Fruit fly (Drosophila melanogaster) whole organism, embryonic: Measurements from ENCODE around the gene eEF1delta.
A peak's percentile ranks its signal among the peaks of the same experiment; 100 is the strongest.

Experiments used
- ATbp ChIP-seq: fragments of 200-800 bp; sonication (Bioruptor generic); optimal IDR thresholded peaks from 2 replicates; lab custom pipeline; 2017; ENCODE audit warnings: missing biosample characterization, mild to moderate bottlenecking, missing genetic modification characterization, missing genetic modification reagents
- Abd-B ChIP-seq: fragments of 200-800 bp; sonication (Bioruptor generic); optimal IDR thresholded peaks from 2 replicates; lab custom pipeline; 2018; ENCODE audit warnings: missing biosample characterization, mild to moderate bottlenecking, missing genetic modification characterization, moderate library complexity
- Asciz ChIP-seq: fragments of 200-800 bp; sonication (Bioruptor generic); optimal IDR thresholded peaks from 2 replicates; lab custom pipeline; 2017; ENCODE audit warnings: missing biosample characterization, mild to moderate bottlenecking, missing genetic modification characterization, missing genetic modification reagents
- B-H2 ChIP-seq: fragments of 200-800 bp; sonication (Bioruptor generic); optimal IDR thresholded peaks from 2 replicates; lab custom pipeline; 2018; ENCODE audit warnings: missing biosample characterization, mild to moderate bottlenecking, missing genetic modification characterization
- CG10366 ChIP-seq: fragments of 200-800 bp; sonication (Bioruptor generic); IDR thresholded peaks from 2 replicates; pipeline ENCODE4 v1.3.6; 2022; ENCODE audit warnings: missing biosample characterization, missing genetic modification characterization
- CG11560 ChIP-seq: fragments of 200-800 bp; sonication (Bioruptor generic); IDR thresholded peaks from 3 replicates; pipeline ENCODE4 v1.3.6; 2022; ENCODE audit warnings: missing biosample characterization, missing genetic modification characterization
- CG14710 ChIP-seq: fragments of 200-800 bp; sonication (Bioruptor generic); optimal IDR thresholded peaks from 3 replicates; lab custom pipeline; 2019; ENCODE audit warnings: missing biosample characterization, mild to moderate bottlenecking, missing genetic modification characterization, moderate library complexity
- CG16813 ChIP-seq: fragments of 200-800 bp; sonication (Bioruptor generic); IDR thresholded peaks from 3 replicates; pipeline ENCODE4 v1.3.6; 2022; ENCODE audit warnings: missing biosample characterization, missing genetic modification characterization; ENCODE audit not compliant: partially characterized antibody
- CG17361 ChIP-seq: fragments of 200-800 bp; sonication (Bioruptor generic); IDR thresholded peaks from 3 replicates; pipeline ENCODE4 v1.3.6; 2022; ENCODE audit warnings: missing biosample characterization, missing genetic modification characterization
- CG17612 ChIP-seq: fragments of 200-800 bp; sonication (Bioruptor generic); IDR thresholded peaks from 2 replicates; pipeline ENCODE4 v1.3.6; 2022; ENCODE audit warnings: missing biosample characterization, missing genetic modification characterization
- CG2678 ChIP-seq: fragments of 200-800 bp; sonication (Bioruptor generic); optimal IDR thresholded peaks from 3 replicates; lab custom pipeline; 2019; ENCODE audit warnings: missing biosample characterization, mild to moderate bottlenecking, missing genetic modification characterization, moderate library complexity
- CG31224 ChIP-seq: fragments of 200-800 bp; sonication (Bioruptor generic); IDR thresholded peaks from 2 replicates; pipeline ENCODE4 v1.3.6; 2022; ENCODE audit warnings: missing biosample characterization, missing genetic modification characterization
- CG4617 ChIP-seq: fragments of 200-800 bp; sonication (Bioruptor generic); optimal IDR thresholded peaks from 3 replicates; lab custom pipeline; 2016; ENCODE audit warnings: missing biosample characterization, missing genetic modification characterization, borderline replicate concordance
- CG7745 ChIP-seq: fragments of 200-800 bp; sonication (Bioruptor generic); optimal IDR thresholded peaks from 2 replicates; lab custom pipeline; 2018; ENCODE audit warnings: missing biosample characterization, mild to moderate bottlenecking, missing genetic modification characterization, moderate library complexity
- CG8944 ChIP-seq: fragments of 200-800 bp; sonication (Bioruptor generic); optimal IDR thresholded peaks from 3 replicates; lab custom pipeline; 2016; ENCODE audit warnings: missing biosample characterization, missing genetic modification characterization
- CG9932 ChIP-seq: fragments of 200-800 bp; sonication (Bioruptor generic); IDR thresholded peaks from 2 replicates; pipeline ENCODE4 v1.3.6; 2022; ENCODE audit warnings: missing biosample characterization, missing genetic modification characterization
- Chrac-16 ChIP-seq: fragments of 200-800 bp; sonication (Bioruptor generic); optimal IDR thresholded peaks from 3 replicates; lab custom pipeline; 2016; ENCODE audit warnings: missing biosample characterization, missing genetic modification characterization
- Drgx ChIP-seq: fragments of 200-800 bp; sonication (Bioruptor generic); IDR thresholded peaks from 2 replicates; pipeline ENCODE4 v1.3.6; 2022; ENCODE audit warnings: missing biosample characterization, missing genetic modification characterization
- Fer3 ChIP-seq: fragments of 200-800 bp; sonication (Bioruptor generic); optimal IDR thresholded peaks from 2 replicates; lab custom pipeline; 2018; ENCODE audit warnings: missing biosample characterization, mild to moderate bottlenecking, missing genetic modification characterization, moderate library complexity
- HHEX ChIP-seq: fragments of 200-800 bp; sonication (Bioruptor generic); optimal IDR thresholded peaks from 3 replicates; lab custom pipeline; 2017; ENCODE audit warnings: missing biosample characterization, mild to moderate bottlenecking, missing genetic modification characterization, missing genetic modification reagents
- Hey ChIP-seq: fragments of 200-800 bp; sonication (Bioruptor generic); optimal IDR thresholded peaks from 3 replicates; lab custom pipeline; 2018; ENCODE audit warnings: missing biosample characterization, mild to moderate bottlenecking, missing genetic modification characterization
- Lim3 ChIP-seq: fragments of 200-800 bp; sonication (Bioruptor generic); IDR thresholded peaks from 2 replicates; pipeline ENCODE4 v1.3.6; 2022; ENCODE audit warnings: missing biosample characterization, missing genetic modification characterization
- MBD-R2 ChIP-seq: fragments of 200-800 bp; sonication (Bioruptor generic); IDR thresholded peaks from 2 replicates; pipeline ENCODE4 v1.3.6; 2022; ENCODE audit warnings: missing biosample characterization, missing genetic modification characterization
- Nf-YC ChIP-seq: fragments of 200-800 bp; optimal IDR thresholded peaks from 3 replicates; lab custom pipeline; 2019; ENCODE audit warnings: missing biosample characterization, mild to moderate bottlenecking, missing genetic modification characterization, moderate library complexity
- Side ChIP-seq: fragments of 200-800 bp; sonication (Bioruptor generic); optimal IDR thresholded peaks from 2 replicates; lab custom pipeline; 2016; ENCODE audit warnings: missing biosample characterization, missing genetic modification characterization
- Sox100B ChIP-seq: fragments of 200-800 bp; sonication (Bioruptor generic); optimal IDR thresholded peaks from 3 replicates; lab custom pipeline; 2018; ENCODE audit warnings: missing biosample characterization, mild to moderate bottlenecking, missing genetic modification characterization
- Sry-β ChIP-seq: fragments of 200-800 bp; sonication (Bioruptor generic); optimal IDR thresholded peaks from 2 replicates; lab custom pipeline; 2018; ENCODE audit warnings: missing biosample characterization, mild to moderate bottlenecking, missing genetic modification characterization, moderate library complexity
- TFAM ChIP-seq: fragments of 200-800 bp; sonication (Bioruptor generic); optimal IDR thresholded peaks from 2 replicates; lab custom pipeline; 2017; ENCODE audit warnings: missing biosample characterization, missing genetic modification characterization, inconsistent platforms
- Trl ChIP-seq, 3 experiments: fragments of >200 bp in 2 of 3; fragments of 200-800 bp in 1 of 3; sonication (Bioruptor generic) in 1 of 3; optimal IDR thresholded peaks; 2 replicates in 1 of 3; 3 replicates in 2 of 3; lab custom pipeline; 2016 to 2017; ENCODE audit warnings: missing biosample characterization in 1 of 3, missing genetic modification characterization in 1 of 3
- ac ChIP-seq: fragments of 200-800 bp; sonication (Bioruptor generic); optimal IDR thresholded peaks from 3 replicates; lab custom pipeline; 2017; ENCODE audit warnings: missing biosample characterization, mild to moderate bottlenecking, missing genetic modification characterization
- ara ChIP-seq: fragments of 200-800 bp; sonication (Bioruptor generic); IDR thresholded peaks from 2 replicates; pipeline ENCODE4 v1.3.6; 2022; ENCODE audit warnings: missing biosample characterization, missing genetic modification characterization
- bigmax ChIP-seq: fragments of 200-800 bp; sonication (Bioruptor generic); optimal IDR thresholded peaks from 2 replicates; lab custom pipeline; 2018; ENCODE audit warnings: missing biosample characterization, mild to moderate bottlenecking, missing genetic modification characterization
- fd64A ChIP-seq: fragments of 200-800 bp; sonication (Bioruptor generic); optimal IDR thresholded peaks from 3 replicates; lab custom pipeline; 2018; ENCODE audit warnings: missing biosample characterization, mild to moderate bottlenecking, missing genetic modification characterization
- gt ChIP-seq: fragments of 200-800 bp; sonication (Bioruptor generic); IDR thresholded peaks from 2 replicates; pipeline ENCODE4 v1.3.6; 2022; ENCODE audit warnings: missing biosample characterization, missing genetic modification characterization
- her ChIP-seq: fragments of 200-800 bp; sonication (Bioruptor generic); optimal IDR thresholded peaks from 2 replicates; lab custom pipeline; 2016; ENCODE audit warnings: missing biosample characterization, missing genetic modification characterization
- kay ChIP-seq: fragments of 200-800 bp; sonication (Bioruptor generic); optimal IDR thresholded peaks from 2 replicates; lab custom pipeline; 2016; ENCODE audit warnings: missing biosample characterization, missing genetic modification characterization
- lbe ChIP-seq: fragments of 200-800 bp; sonication (Bioruptor generic); optimal IDR thresholded peaks from 2 replicates; lab custom pipeline; 2016; ENCODE audit warnings: missing biosample characterization, mild to moderate bottlenecking, missing genetic modification characterization
- lilli ChIP-seq: fragments of 200-800 bp; sonication (Bioruptor generic); optimal IDR thresholded peaks from 3 replicates; lab custom pipeline; 2016; ENCODE audit warnings: missing biosample characterization, missing genetic modification characterization
- nerfin-2 ChIP-seq: fragments of 200-800 bp; sonication (Bioruptor generic); IDR thresholded peaks from 2 replicates; pipeline ENCODE4 v1.3.6; 2022; ENCODE audit warnings: missing biosample characterization, missing genetic modification characterization; ENCODE audit not compliant: partially characterized antibody
- org-1 ChIP-seq: fragments of 200-800 bp; sonication (Bioruptor generic); optimal IDR thresholded peaks from 2 replicates; lab custom pipeline; 2017; ENCODE audit warnings: missing biosample characterization, missing genetic modification characterization
- pan ChIP-seq, 4 experiments: fragments of >200 bp in 3 of 4; fragments of 200-800 bp in 1 of 4; sonication (Bioruptor generic) in 1 of 4; optimal IDR thresholded peaks in 3 of 4; IDR thresholded peaks in 1 of 4; 2 replicates each; pipeline versions ENCODE4 v1.3.6 to Lab custom; 2017 to 2022; ENCODE audit warnings: missing biosample characterization in 2 of 4, missing genetic modification characterization in 2 of 4, mixed read lengths in 1 of 4
- sens ChIP-seq: fragments of 200-800 bp; sonication (Bioruptor generic); peaks from one replicate; lab custom pipeline; 2016; ENCODE audit warnings: missing biosample characterization, missing genetic modification characterization
- so ChIP-seq: fragments of 200-800 bp; sonication (Bioruptor generic); IDR thresholded peaks from 3 replicates; pipeline ENCODE4 v1.3.6; 2022; ENCODE audit warnings: missing biosample characterization, missing genetic modification characterization
- stwl ChIP-seq: fragments of 200-800 bp; sonication (Bioruptor generic); optimal IDR thresholded peaks from 3 replicates; lab custom pipeline; 2018; ENCODE audit warnings: missing biosample characterization, mild to moderate bottlenecking, missing genetic modification characterization, moderate library complexity
- tll ChIP-seq, 2 experiments: fragments of 200-800 bp in 1 of 2; fragments of >200 bp in 1 of 2; sonication (Bioruptor generic) in 1 of 2; optimal IDR thresholded peaks; 2 replicates each; lab custom pipeline; 2017 to 2019; ENCODE audit warnings: missing biosample characterization in 2 of 2, missing genetic modification characterization in 2 of 2, mild to moderate bottlenecking in 1 of 2, moderate library complexity in 1 of 2
- wek ChIP-seq: fragments of 200-800 bp; sonication (Bioruptor generic); optimal IDR thresholded peaks from 3 replicates; lab custom pipeline; 2018; ENCODE audit warnings: missing biosample characterization, mild to moderate bottlenecking, missing genetic modification characterization, moderate library complexity
- zf30C ChIP-seq: fragments of 200-800 bp; sonication (Bioruptor generic); optimal IDR thresholded peaks from 3 replicates; lab custom pipeline; 2018; ENCODE audit warnings: missing biosample characterization, mild to moderate bottlenecking, missing genetic modification characterization

The eEF1delta gene

DNA sequence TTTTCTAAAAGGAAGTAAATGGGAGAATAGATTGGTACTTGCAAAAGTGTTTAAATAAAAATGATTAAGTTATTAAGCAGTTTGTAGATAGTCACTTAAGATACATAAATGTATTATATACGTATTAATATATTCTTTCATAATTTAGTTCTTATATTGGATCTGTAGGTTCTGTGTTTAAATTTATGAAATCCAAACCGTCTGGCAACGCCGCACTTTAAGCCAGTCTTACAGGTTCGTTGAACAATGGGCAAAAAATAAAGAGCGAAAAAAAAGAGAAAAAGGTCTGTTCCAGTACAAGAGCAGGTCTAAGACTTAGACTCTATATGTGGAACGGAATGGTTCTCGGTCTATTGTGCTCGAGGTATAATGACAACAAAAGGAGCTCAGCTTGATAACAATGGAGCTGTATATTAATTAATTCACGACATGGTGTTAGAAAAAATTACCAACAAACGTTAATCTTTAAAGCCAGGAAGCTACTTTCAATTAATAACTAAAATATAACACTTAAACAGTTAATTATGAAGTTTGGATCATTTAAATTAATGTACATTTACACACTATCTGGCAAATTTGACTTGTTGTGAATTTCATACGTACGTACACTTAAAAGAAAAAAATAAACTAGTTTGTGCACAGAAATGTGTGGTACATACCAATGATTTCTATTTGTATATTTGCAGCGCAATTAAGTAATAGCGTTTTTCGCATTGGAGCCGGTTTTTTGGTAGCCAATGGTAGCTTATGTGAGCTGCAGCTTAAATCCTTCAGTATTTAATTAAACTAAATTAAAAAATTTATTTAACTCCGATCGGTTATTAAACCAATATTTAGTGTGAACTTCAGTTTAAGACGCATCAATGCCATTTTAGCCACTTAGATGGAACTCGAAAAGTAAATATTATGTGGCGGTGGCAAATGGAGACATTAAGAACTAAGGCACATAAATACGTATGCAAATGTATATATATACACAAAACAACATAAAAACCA lies 23.2 kb upstream of the eEF1delta start, which contains the start of gene CG5731 (continued):
- TF ChIP-seq Nf-YC (tag; lab: Kevin White, UChicago), result no peak
- no peak for TF ChIP-seq CG17612 (GFP tag; lab: Robert Waterston, UW)
- TF ChIP-seq her (GFP tag; lab: Kevin White, UChicago), result no peak
- TF ChIP-seq Trl (optimal IDR thresholded peaks at IDR 0.05; lab: Kevin White, UChicago), result peak in 1 of 2 experiments; percentile 27
- TF ChIP-seq Trl (GFP tag; optimal IDR thresholded peaks at IDR 0.05; lab: Kevin White, UChicago), result no peak
- peak; percentile 36 for TF ChIP-seq lbe
- TF ChIP-seq CG11560, result no peak
- peak; percentile 85 for TF ChIP-seq sens (GFP tag; lab: Kevin White, UChicago)
- no peak for TF ChIP-seq CG10366 (GFP tag; lab: Robert Waterston, UW)
- TF ChIP-seq kay, result no peak
- TF ChIP-seq tll (GFP tag; optimal IDR thresholded peaks at IDR 0.05; lab: Kevin White, UChicago), result no peak
- no peak for TF ChIP-seq fd64A (GFP tag; lab: Kevin White, UChicago)
- no peak for TF ChIP-seq ATbp (GFP tag; lab: Kevin White, UChicago)
- TF ChIP-seq gt, result no peak
- TF ChIP-seq CG17361 (GFP tag; lab: Robert Waterston, UW), result no peak
- no peak for TF ChIP-seq ara (GFP tag; lab: Robert Waterston, UW)
- no peak for TF ChIP-seq Fer3
- no peak for TF ChIP-seq nerfin-2 (GFP tag; lab: Robert Waterston, UW)
- peak; percentile 23 for TF ChIP-seq zf30C
- no peak for TF ChIP-seq CG16813 (GFP tag; lab: Robert Waterston, UW)
- TF ChIP-seq stwl (tag; lab: Kevin White, UChicago), result peak; percentile 41
- TF ChIP-seq Chrac-16 (GFP tag; lab: Kevin White, UChicago), result no peak
- TF ChIP-seq MBD-R2 (GFP tag; lab: Robert Waterston, UW), result 0 out of 2 replicates have a peak, but pooled peaks have one; percentile 17
- no peak for TF ChIP-seq CG8944 (GFP tag; lab: Kevin White, UChicago)
- TF ChIP-seq bigmax (GFP tag; lab: Kevin White, UChicago), result no peak
- TF ChIP-seq Hey, result no peak
- no peak for TF ChIP-seq Side
- TF ChIP-seq CG31224, result no peak
- TF ChIP-seq Abd-B (GFP tag; lab: Kevin White, UChicago), result no peak
- peak; percentile 9 for TF ChIP-seq CG4617 (GFP tag; lab: Kevin White, UChicago)
- no peak for TF ChIP-seq Asciz
- TF ChIP-seq so (GFP tag; lab: Robert Waterston, UW), result no peak
- TF ChIP-seq Drgx (GFP tag; lab: Robert Waterston, UW), result no peak
- no peak for TF ChIP-seq TFAM (GFP tag; lab: Kevin White, UChicago)
- peak; percentile 48; the same call in 1 of the 2 replicates for TF ChIP-seq CG9932 (GFP tag; lab: Robert Waterston, UW)
- TF ChIP-seq CG7745 (tag; lab: Kevin White, UChicago), result peak; percentile 17
- TF ChIP-seq CG2678 (tag; lab: Kevin White, UChicago), result no peak
- TF ChIP-seq Sry-β (GFP tag; lab: Kevin White, UChicago), result no peak
- no peak for TF ChIP-seq ac (GFP tag; lab: Kevin White, UChicago)
- no peak for TF ChIP-seq lilli (GFP tag; lab: Kevin White, UChicago)
- peak; percentile 7 for TF ChIP-seq B-H2 (GFP tag; lab: Kevin White, UChicago)
- no peak for TF ChIP-seq pan (optimal IDR thresholded peaks at IDR 0.05; lab: Kevin White, UChicago)
- no peak for TF ChIP-seq pan (GFP tag; optimal IDR thresholded peaks at IDR 0.05 in 1 of 2, IDR thresholded peaks at IDR 0.05 in 1 of 2)
- TF ChIP-seq CG14710 (tag; lab: Kevin White, UChicago), result no peak
- TF ChIP-seq org-1 (GFP tag; lab: Kevin White, UChicago), result no peak
- no peak for TF ChIP-seq wek (GFP tag; lab: Kevin White, UChicago)
- TF ChIP-seq Lim3, result no peak
- TF ChIP-seq Sox100B (GFP tag; lab: Kevin White, UChicago), result no peak
- no peak for TF ChIP-seq HHEX (GFP tag; lab: Kevin White, UChicago)
